Worm (Caenorhabditis elegans): ENCODE measurements around the gene T21C12.8.
A peak's percentile ranks its signal among the peaks of the same experiment; 100 is the strongest.

DNA sequence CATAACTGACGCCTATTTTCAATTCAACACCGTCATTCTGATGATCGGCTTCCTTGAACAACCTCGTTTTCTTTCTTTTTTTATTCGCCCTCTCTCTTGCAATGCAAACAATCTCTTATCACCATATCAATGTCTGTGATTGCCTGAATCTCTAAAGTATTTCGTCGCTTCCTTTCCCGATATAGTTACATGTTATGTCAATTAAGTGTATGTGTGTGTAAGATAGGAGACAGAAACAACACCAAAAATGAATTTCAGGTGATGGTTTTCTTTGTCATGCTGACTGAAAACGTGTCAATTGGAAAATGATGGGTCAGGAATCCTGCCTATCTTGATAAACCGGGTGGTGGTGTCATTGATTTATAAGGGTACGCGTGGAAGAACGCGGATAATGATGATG, 19.5 kb downstream of the T21C12.8 start:
- TF ChIP-seq ceh-9 (tag; optimal IDR thresholded peaks at IDR 0.05) (no peak), elt-3 (tag; optimal IDR thresholded peaks at IDR 0.05) (peak in 2 of 3 experiments; percentile 32 to 77), ztf-11 (tag; optimal IDR thresholded peaks at IDR 0.05) (no peak), nhr-25 (tag; optimal IDR thresholded peaks at IDR 0.05) (peak; percentile 57), fkh-10 (GFP tag; optimal IDR thresholded peaks at IDR 0.05) (no peak), snpc-4 (tag; optimal IDR thresholded peaks at IDR 0.05) (no peak), zag-1 (tag; optimal IDR thresholded peaks at IDR 0.05) (no peak), ztf-4 (tag; optimal IDR thresholded peaks at IDR 0.05) (no peak)

Data from whole organism, L3 larva.